Fruit fly (Drosophila melanogaster) whole organism, pupa: ENCODE measurements around the gene Bsg.

ENCODE experiments used
- CG10348 ChIP-seq: fragments of 200-800 bp; sonication (Bioruptor generic); IDR thresholded peaks from 2 replicates; pipeline ENCODE4 v1.3.6; 2022; ENCODE audit warnings: missing biosample characterization, missing genetic modification characterization
- CG12605 ChIP-seq: fragments of 200-800 bp; sonication (Bioruptor generic); IDR thresholded peaks from 2 replicates; pipeline ENCODE4 v1.3.6; 2022; ENCODE audit warnings: missing biosample characterization, missing genetic modification characterization
- CG13204 ChIP-seq: fragments of 200-800 bp; sonication (Bioruptor generic); optimal IDR thresholded peaks from 2 replicates; lab custom pipeline; 2018; ENCODE audit warnings: missing biosample characterization, mild to moderate bottlenecking, missing genetic modification characterization, moderate library complexity
- CG14655 ChIP-seq: fragments of 200-800 bp; sonication (Bioruptor generic); optimal IDR thresholded peaks from 3 replicates; lab custom pipeline; 2017; ENCODE audit warnings: mild to moderate bottlenecking, missing biosample characterization, missing genetic modification reagents, missing genetic modification characterization
- CG15710 ChIP-seq: fragments of 200-800 bp; sonication (Bioruptor generic); optimal IDR thresholded peaks from 2 replicates; lab custom pipeline; 2018; ENCODE audit warnings: missing biosample characterization, mild to moderate bottlenecking, missing genetic modification characterization, moderate library complexity
- CG17806 ChIP-seq: fragments of 200-800 bp; sonication (Bioruptor generic); optimal IDR thresholded peaks from 2 replicates; lab custom pipeline; 2018; ENCODE audit warnings: missing biosample characterization, mild to moderate bottlenecking, missing genetic modification characterization, moderate library complexity
- CG34367 ChIP-seq: fragments of 200-800 bp; sonication (Bioruptor generic); optimal IDR thresholded peaks from 2 replicates; lab custom pipeline; 2018; ENCODE audit warnings: missing biosample characterization, mild to moderate bottlenecking, missing genetic modification characterization
- CG4496 ChIP-seq: fragments of 200-800 bp; sonication (Bioruptor generic); IDR thresholded peaks from 3 replicates; pipeline ENCODE4 v1.3.6; 2022; ENCODE audit warnings: missing biosample characterization, missing genetic modification characterization
- CG8159 ChIP-seq: fragments of 200-800 bp; sonication (Bioruptor generic); optimal IDR thresholded peaks from 3 replicates; lab custom pipeline; 2018; ENCODE audit warnings: missing biosample characterization, mild to moderate bottlenecking, missing genetic modification characterization, moderate library complexity
- CG8301 ChIP-seq: fragments of 200-800 bp; sonication (Bioruptor generic); optimal IDR thresholded peaks from 2 replicates; lab custom pipeline; 2018; ENCODE audit warnings: missing biosample characterization, mild to moderate bottlenecking, missing genetic modification characterization
- CG9948 ChIP-seq: fragments of 200-800 bp; sonication (Bioruptor generic); optimal IDR thresholded peaks from 2 replicates; lab custom pipeline; 2018; ENCODE audit warnings: missing biosample characterization, mild to moderate bottlenecking, missing genetic modification characterization, moderate library complexity
- D1 ChIP-seq: fragments of 200-800 bp; sonication (Bioruptor generic); optimal IDR thresholded peaks from 2 replicates; lab custom pipeline; 2018; ENCODE audit warnings: missing biosample characterization, mild to moderate bottlenecking, missing genetic modification characterization, moderate library complexity
- EcR ChIP-seq: fragments of 200-800 bp; sonication (Bioruptor generic); optimal IDR thresholded peaks from 3 replicates; lab custom pipeline; 2019; ENCODE audit warnings: missing biosample characterization, missing genetic modification characterization, mild to moderate bottlenecking, moderate library complexity, missing genetic modification reagents
- Ets98B ChIP-seq: fragments of 200-800 bp; sonication (Bioruptor generic); IDR thresholded peaks from 2 replicates; pipeline ENCODE4 v1.3.6; 2022; ENCODE audit warnings: missing biosample characterization, missing genetic modification characterization
- Pif1A ChIP-seq: fragments of 200-800 bp; sonication (Bioruptor generic); optimal IDR thresholded peaks from 3 replicates; lab custom pipeline; 2016; ENCODE audit warnings: missing biosample characterization, missing genetic modification characterization
- Snoo ChIP-seq: fragments of 200-800 bp; sonication (Bioruptor generic); optimal IDR thresholded peaks from 3 replicates; lab custom pipeline; 2017; ENCODE audit warnings: missing biosample characterization, mild to moderate bottlenecking, missing genetic modification characterization, inconsistent platforms
- fd96Ca ChIP-seq: fragments of 200-800 bp; sonication (Bioruptor generic); IDR thresholded peaks from 3 replicates; pipeline ENCODE4 v1.3.6; 2022; ENCODE audit warnings: missing biosample characterization, missing genetic modification characterization
- gl ChIP-seq: fragments of 200-800 bp; sonication (Bioruptor generic); optimal IDR thresholded peaks from 2 replicates; lab custom pipeline; 2018; ENCODE audit warnings: missing biosample characterization, mild to moderate bottlenecking, missing genetic modification characterization
- rn ChIP-seq: fragments of 200-800 bp; sonication (Bioruptor generic); IDR thresholded peaks from 2 replicates; pipeline ENCODE4 v1.3.6; 2022; ENCODE audit warnings: missing biosample characterization, missing genetic modification characterization

Bsg gene

DNA sequence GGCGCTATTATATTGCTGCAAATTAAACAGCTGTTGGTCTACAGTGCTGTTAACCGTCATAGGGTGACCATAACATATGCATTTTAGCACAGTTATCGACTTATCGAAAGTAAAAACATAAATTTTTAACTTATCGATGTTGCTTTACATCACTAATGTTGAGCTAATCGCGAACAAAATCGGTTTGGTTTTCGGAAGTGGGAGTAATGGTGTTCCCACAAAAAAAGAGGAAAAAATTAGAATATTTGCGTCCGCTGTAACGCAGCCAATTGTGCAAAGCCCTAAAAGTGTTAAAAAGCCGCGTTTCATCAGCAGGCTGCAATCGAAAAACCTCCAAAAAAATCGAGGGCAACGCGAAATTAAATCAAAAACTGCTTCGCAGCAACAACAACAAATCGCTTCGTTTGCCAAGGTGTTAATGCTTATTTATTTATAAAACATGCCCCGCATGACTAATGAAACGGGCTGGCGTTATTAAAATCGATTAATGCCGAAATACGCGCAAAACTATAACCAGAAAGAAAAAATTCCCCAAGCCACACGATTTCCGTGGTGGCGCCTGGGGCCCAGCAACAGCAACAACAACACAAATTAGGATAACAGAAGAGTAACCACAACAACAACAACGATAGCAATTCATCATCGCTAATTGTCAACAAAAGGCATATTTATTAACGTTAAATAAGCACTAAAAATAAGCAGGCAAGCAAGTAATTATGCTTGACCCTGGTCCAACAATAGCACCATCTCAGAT lies 43.8 kb downstream of the Bsg start, which contains the start of the genes CG12375 and CG8668:
Gene CG12375 (minus strand): TSS at position 42 of the 754 bp plus-strand sequence.
Gene CG8668 (plus strand): TSS at position 153 of the 754 bp plus-strand sequence.
- TF ChIP-seq CG12605 (0 out of 2 replicates have a peak, but pooled peaks have one; percentile 6), Snoo (no peak), CG13204 (GFP tag; lab: Kevin White, UChicago) (no peak), EcR (GFP tag; lab: Kevin White, UChicago) (peak; percentile 32), Ets98B (GFP tag; lab: Robert Waterston, UW) (no peak), CG4496 (peak; percentile 46; the same call in 2 of the 3 replicates), D1 (tag; lab: Kevin White, UChicago) (no peak), CG9948 (no peak)

DNA sequence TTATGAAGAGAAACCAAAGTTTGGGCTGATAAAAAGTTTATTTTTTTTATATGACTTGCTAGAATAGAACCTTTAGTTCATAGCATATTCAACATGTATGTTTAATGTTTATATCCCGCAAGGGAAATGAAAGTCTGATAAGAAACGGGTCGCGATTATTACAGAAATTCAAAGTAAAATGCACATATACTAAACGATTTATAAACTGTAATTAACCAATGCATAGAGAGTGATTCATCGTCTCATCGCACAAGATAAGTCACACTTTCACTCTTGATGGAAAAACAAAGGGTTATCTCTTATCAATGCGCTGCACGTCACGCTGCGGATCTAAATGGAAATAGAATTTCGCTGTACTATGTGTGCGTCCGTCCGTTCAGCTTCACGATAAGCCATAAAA lies 45.7 kb downstream of the Bsg start:
- TF ChIP-seq CG14655 (GFP tag; lab: Kevin White, UChicago) = no peak
- no peak for TF ChIP-seq CG12605
- 0 out of 3 replicates have a peak, but pooled peaks have one; percentile 6 for TF ChIP-seq CG4496
- no peak for TF ChIP-seq Ets98B (GFP tag; lab: Robert Waterston, UW)

DNA sequence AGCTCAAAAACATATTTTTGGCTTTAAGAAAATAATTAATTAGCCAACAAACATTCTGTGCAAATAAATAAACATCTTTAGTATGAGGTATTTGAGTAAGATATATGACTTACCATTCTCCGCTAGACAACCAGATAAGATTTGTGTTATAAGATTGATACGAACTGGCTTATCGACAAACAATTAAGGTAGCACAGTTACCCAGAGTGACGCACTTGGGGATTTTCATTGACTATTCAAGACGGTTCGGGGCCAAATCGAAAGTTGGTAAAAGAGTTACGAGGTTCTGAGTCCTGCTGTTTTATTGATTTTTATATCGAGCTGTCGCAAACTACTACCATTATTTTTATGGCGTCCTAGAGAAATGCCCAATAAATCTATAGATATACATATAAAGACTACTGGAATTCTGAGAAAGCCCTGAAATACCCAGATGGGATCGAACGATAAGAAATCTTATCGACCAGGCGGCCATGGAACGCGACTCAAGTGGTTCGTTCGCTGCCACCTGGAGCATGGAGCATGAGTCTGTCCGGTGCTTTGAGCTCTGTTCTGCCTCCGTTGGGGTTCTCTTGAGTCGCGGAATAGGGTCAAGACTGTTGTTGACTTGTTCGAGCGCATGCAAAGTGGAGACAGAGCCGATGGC lies 46.9 kb downstream of the Bsg start:
- TF ChIP-seq EcR (GFP tag; lab: Kevin White, UChicago) = peak; percentile 59
- no peak for TF ChIP-seq rn (GFP tag; lab: Robert Waterston, UW)

DNA sequence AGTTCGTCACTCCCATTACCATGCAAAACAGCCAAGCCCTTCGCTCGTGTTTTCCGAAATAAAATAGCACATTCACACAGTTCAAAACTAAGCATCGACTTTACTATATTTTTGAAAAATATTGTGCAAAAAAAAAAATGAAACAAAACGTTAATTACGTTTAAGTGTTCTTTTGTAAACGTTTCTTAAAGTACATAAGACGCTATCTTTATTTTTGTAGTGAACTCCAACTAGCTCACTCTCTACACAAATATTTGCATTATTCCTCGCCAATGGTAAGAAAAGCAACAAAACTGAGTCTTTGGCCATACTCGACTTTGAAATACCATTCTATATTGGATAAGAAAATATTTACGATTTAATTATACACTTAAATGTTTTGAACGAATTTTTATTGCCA lies 47.5 kb downstream of the Bsg start:
- TF ChIP-seq CG9948 (no peak), EcR (GFP tag; lab: Kevin White, UChicago) (no peak), CG14655 (GFP tag; lab: Kevin White, UChicago) (no peak), CG13204 (GFP tag; lab: Kevin White, UChicago) (no peak), Ets98B (GFP tag; lab: Robert Waterston, UW) (no peak), Snoo (no peak), CG8159 (tag; lab: Kevin White, UChicago) (no peak), CG17806 (no peak), fd96Ca (GFP tag; lab: Robert Waterston, UW) (no peak), Pif1A (GFP tag; lab: Kevin White, UChicago) (no peak), gl (tag; lab: Kevin White, UChicago) (no peak), CG15710 (no peak), CG4496 (no peak), CG8301 (no peak)

DNA sequence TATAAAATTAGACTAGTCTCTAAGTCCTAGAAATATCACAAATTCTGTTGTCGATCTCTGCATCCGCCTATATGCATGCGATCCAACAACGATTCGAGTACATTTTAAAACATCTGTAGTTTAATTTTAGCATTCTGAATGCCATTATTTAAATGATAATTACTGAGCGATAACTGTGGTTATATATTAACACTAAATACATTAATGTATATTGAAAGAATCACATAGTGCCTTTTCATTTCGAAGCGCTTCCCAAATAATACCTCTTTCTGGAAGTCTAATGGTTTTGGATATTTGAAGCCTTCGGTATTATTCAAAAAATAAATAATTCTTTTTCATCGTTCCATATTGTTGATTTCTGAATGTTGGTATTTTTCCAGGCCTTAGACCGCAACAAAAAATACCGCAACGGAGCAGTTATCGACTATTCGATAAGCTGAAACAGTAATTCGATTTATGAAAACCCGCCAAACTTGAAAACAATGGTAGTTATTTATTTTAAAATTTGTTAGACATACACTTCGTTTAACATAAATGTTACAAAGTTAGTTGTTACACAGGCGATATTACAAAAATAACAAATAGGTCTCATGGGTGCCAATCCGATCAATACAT lies 50.7 kb downstream of the Bsg start:
- TF ChIP-seq CG17806 (no peak), CG10348 (GFP tag; lab: Robert Waterston, UW) (no peak), CG8301 (no peak), CG8159 (tag; lab: Kevin White, UChicago) (no peak), Ets98B (GFP tag; lab: Robert Waterston, UW) (no peak), CG12605 (no peak), CG15710 (no peak), CG13204 (GFP tag; lab: Kevin White, UChicago) (no peak), gl (tag; lab: Kevin White, UChicago) (no peak), rn (GFP tag; lab: Robert Waterston, UW) (no peak), EcR (GFP tag; lab: Kevin White, UChicago) (no peak), Pif1A (GFP tag; lab: Kevin White, UChicago) (no peak)

DNA sequence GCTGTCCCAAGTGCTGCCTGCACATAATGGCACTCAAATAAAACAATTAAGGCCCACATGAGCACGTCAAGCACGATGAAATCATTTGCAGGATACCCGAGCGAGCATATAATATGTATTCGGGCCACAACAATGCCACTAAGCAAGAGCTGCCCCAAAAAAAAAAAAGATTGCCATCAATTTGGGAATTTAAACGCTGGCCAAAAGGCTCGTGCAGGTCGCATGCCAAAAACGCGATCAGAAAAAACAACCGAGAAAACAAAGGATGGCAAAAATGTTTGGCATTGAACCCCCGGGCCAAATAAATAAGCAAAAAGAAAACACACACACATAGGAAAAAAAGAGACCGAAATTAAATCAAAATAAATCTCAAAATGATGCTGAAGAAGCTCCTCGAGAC lies 59.5 kb downstream of the Bsg start:
- no peak for TF ChIP-seq CG4496
- no peak for TF ChIP-seq CG13204 (GFP tag; lab: Kevin White, UChicago)
- TF ChIP-seq CG15710 = no peak

DNA sequence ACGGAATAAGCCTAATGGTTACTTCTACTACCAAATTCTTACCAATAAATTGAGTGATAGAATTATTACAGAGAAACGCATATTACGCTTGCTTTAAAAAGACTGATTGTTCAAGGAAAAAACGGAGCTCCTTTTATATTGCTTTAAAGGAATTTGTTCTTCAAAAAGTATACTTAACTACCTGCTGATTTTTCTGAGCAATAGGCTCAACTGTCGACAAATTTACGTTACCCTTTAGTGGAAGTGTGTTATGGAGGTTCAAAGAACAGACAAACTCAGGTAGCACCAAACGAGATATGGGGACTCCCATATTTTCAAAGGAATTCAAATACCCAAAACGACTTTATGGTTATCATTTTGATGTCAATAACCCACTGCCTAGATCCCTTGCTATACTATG lies 60.7 kb downstream of the Bsg start, which contains the start of gene CG42762:
Gene CG42762 (minus strand): TSS at position 101 of the 400 bp plus-strand sequence.
- TF ChIP-seq CG10348 (GFP tag; lab: Robert Waterston, UW) = no peak
- no peak for TF ChIP-seq CG9948
- TF ChIP-seq CG34367 (tag; lab: Kevin White, UChicago) = no peak
